Worm (Caenorhabditis elegans) whole organism, L3 larva: ENCODE measurements around the gene F22B3.10.

Source experiments
- ZK546.5 ChIP-seq: sonication (generic microtip); optimal IDR thresholded peaks from 2 replicates; lab custom pipeline; 2017; ENCODE audit warnings: missing biosample characterization, missing genetic modification characterization
- ama-1 ChIP-seq: fragments of 150-350 bp; optimal IDR thresholded peaks from 2 replicates; lab custom pipeline; 2018
- elt-1 ChIP-seq: fragments of 150-350 bp; optimal IDR thresholded peaks from 2 replicates; lab custom pipeline; 2014; ENCODE audit warnings: missing biosample characterization, missing genetic modification characterization
- lin-15B ChIP-seq: fragments of 150-350 bp; optimal IDR thresholded peaks from 2 replicates; lab custom pipeline; 2014; ENCODE audit warnings: missing biosample characterization, missing genetic modification characterization
- nhr-11 ChIP-seq: fragments of 150-350 bp; optimal IDR thresholded peaks from 2 replicates; lab custom pipeline; 2014; ENCODE audit warnings: missing biosample characterization, missing genetic modification characterization
- nhr-237 ChIP-seq: fragments of 150-350 bp; optimal IDR thresholded peaks from 2 replicates; lab custom pipeline; 2014; ENCODE audit warnings: missing biosample characterization, missing genetic modification characterization
- nhr-67 ChIP-seq: fragments of 150-350 bp; optimal IDR thresholded peaks from 2 replicates; lab custom pipeline; 2014; ENCODE audit warnings: missing biosample characterization, missing genetic modification characterization
- nhr-76 ChIP-seq: fragments of 150-350 bp; sonication (generic microtip); optimal IDR thresholded peaks from 5 replicates; lab custom pipeline; 2014; ENCODE audit warnings: missing biosample characterization, missing genetic modification characterization
- snpc-4 ChIP-seq: fragments of 150-350 bp; optimal IDR thresholded peaks from 2 replicates; lab custom pipeline; 2014; ENCODE audit warnings: missing biosample characterization, missing genetic modification characterization

ce11 chrIV:11452928-11453327 lies 38.1 kb upstream of the F22B3.10 start:
- TF ChIP-seq ama-1 (no peak), ZK546.5 (tag; lab: Kevin White, UChicago) (no peak), nhr-11 (tag; lab: Kevin White, UChicago) (no peak), nhr-237 (tag; lab: Kevin White, UChicago) (no peak), nhr-67 (tag; lab: Kevin White, UChicago) (no peak), snpc-4 (tag; lab: Kevin White, UChicago) (no peak), lin-15B (tag; lab: Kevin White, UChicago) (no peak), nhr-76 (no peak), elt-1 (tag; lab: Kevin White, UChicago) (no peak)
